Fruit fly (Drosophila melanogaster): ENCODE data around the gene CG32813.

dm6 chrX:1353322-1354212, 27.1 kb upstream of the CG32813 start, which contains the start of the genes CG12773 and CG11417:
- no peak for TF ChIP-seq usp (GFP tag; optimal IDR thresholded peaks at IDR 0.05)
- TF ChIP-seq pan (optimal IDR thresholded peaks at IDR 0.05), result no peak
- no peak for TF ChIP-seq EcR (GFP tag; optimal IDR thresholded peaks at IDR 0.05)
- TF ChIP-seq CG8478 (optimal IDR thresholded peaks at IDR 0.05), result no peak
- no peak for TF ChIP-seq Dll (optimal IDR thresholded peaks at IDR 0.05)
- TF ChIP-seq psq (optimal IDR thresholded peaks at IDR 0.05), result no peak

Measured in whole organism.